Fruit fly (Drosophila melanogaster) whole organism, embryonic: ENCODE measurements around the gene CG6791.

Experiments
- Abd-B ChIP-seq: fragments of 200-800 bp; sonication (Bioruptor generic); optimal IDR thresholded peaks from 2 replicates; lab custom pipeline; 2018; ENCODE audit warnings: missing biosample characterization, mild to moderate bottlenecking, missing genetic modification characterization, moderate library complexity
- Blimp-1 ChIP-seq: fragments of 200-800 bp; sonication (Bioruptor generic); optimal IDR thresholded peaks from 3 replicates; lab custom pipeline; 2018; ENCODE audit warnings: missing biosample characterization, missing genetic modification characterization, mild to moderate bottlenecking, moderate library complexity, missing genetic modification reagents
- CG13424 ChIP-seq: fragments of 200-800 bp; sonication (Bioruptor generic); optimal IDR thresholded peaks from 2 replicates; lab custom pipeline; 2019; ENCODE audit warnings: missing biosample characterization, mild to moderate bottlenecking, missing genetic modification characterization, moderate library complexity
- CG1602 ChIP-seq: fragments of 200-800 bp; sonication (Bioruptor generic); optimal IDR thresholded peaks from 3 replicates; lab custom pipeline; 2016; ENCODE audit warnings: missing biosample characterization, missing genetic modification characterization
- CG17912 ChIP-seq: fragments of 200-800 bp; sonication (Bioruptor generic); optimal IDR thresholded peaks from 2 replicates; lab custom pipeline; 2018; ENCODE audit warnings: missing biosample characterization, mild to moderate bottlenecking, missing genetic modification characterization
- CG2875 ChIP-seq: fragments of 200-800 bp; sonication (Bioruptor generic); optimal IDR thresholded peaks from 2 replicates; lab custom pipeline; 2017; ENCODE audit warnings: missing biosample characterization, mild to moderate bottlenecking, missing genetic modification characterization, missing genetic modification reagents
- CG34376 ChIP-seq: fragments of 200-800 bp; sonication (Bioruptor generic); optimal IDR thresholded peaks from 2 replicates; lab custom pipeline; 2018; ENCODE audit warnings: missing biosample characterization, mild to moderate bottlenecking, missing genetic modification characterization
- CG6791 ChIP-seq: fragments of 200-800 bp; sonication (Bioruptor generic); IDR thresholded peaks from 3 replicates; pipeline ENCODE4 v1.3.6; 2022; ENCODE audit warnings: missing biosample characterization, missing genetic modification characterization; ENCODE audit not compliant: partially characterized antibody
- CG6813 ChIP-seq: fragments of 200-800 bp; sonication (Bioruptor generic); optimal IDR thresholded peaks from 2 replicates; lab custom pipeline; 2017; ENCODE audit warnings: missing biosample characterization, missing genetic modification characterization, mild to moderate bottlenecking, moderate library complexity, missing genetic modification reagents
- CG7987 ChIP-seq: fragments of 200-800 bp; sonication (Bioruptor generic); optimal IDR thresholded peaks from 2 replicates; lab custom pipeline; 2018; ENCODE audit warnings: missing biosample characterization, mild to moderate bottlenecking, missing genetic modification characterization, moderate library complexity
- CG8089 ChIP-seq: fragments of 200-800 bp; sonication (Bioruptor generic); optimal IDR thresholded peaks from 3 replicates; lab custom pipeline; 2016; ENCODE audit warnings: missing biosample characterization, missing genetic modification characterization
- CG8944 ChIP-seq: fragments of 200-800 bp; sonication (Bioruptor generic); optimal IDR thresholded peaks from 3 replicates; lab custom pipeline; 2016; ENCODE audit warnings: missing biosample characterization, missing genetic modification characterization
- Deaf1 ChIP-seq: fragments of 200-800 bp; optimal IDR thresholded peaks from 3 replicates; lab custom pipeline; 2019; ENCODE audit warnings: missing biosample characterization, mild to moderate bottlenecking, missing genetic modification characterization, moderate library complexity
- Dll ChIP-seq: fragments of 200-800 bp; sonication (Bioruptor generic); IDR thresholded peaks from 4 replicates; pipeline ENCODE4 v1.3.6; 2022; ENCODE audit warnings: missing biosample characterization, missing genetic modification characterization; ENCODE audit not compliant: partially characterized antibody
- Doc3 ChIP-seq: fragments of 200-800 bp; sonication (Bioruptor generic); IDR thresholded peaks from 3 replicates; pipeline ENCODE4 v1.3.6; 2022; ENCODE audit warnings: missing biosample characterization, missing genetic modification characterization; ENCODE audit not compliant: partially characterized antibody
- Eip74EF ChIP-seq, 2 experiments: fragments of 200-800 bp in 1 of 2; fragments of >200 bp in 1 of 2; sonication (Bioruptor generic) in 1 of 2; optimal IDR thresholded peaks; 2 replicates each; lab custom pipeline; 2017 to 2019; ENCODE audit warnings: missing biosample characterization in 2 of 2, missing genetic modification characterization in 2 of 2, mild to moderate bottlenecking in 1 of 2, moderate library complexity in 1 of 2
- Fer1 ChIP-seq: fragments of 200-800 bp; sonication (Bioruptor generic); optimal IDR thresholded peaks from 2 replicates; lab custom pipeline; 2017; ENCODE audit warnings: missing biosample characterization, mild to moderate bottlenecking, missing genetic modification characterization
- HLHmδ ChIP-seq: fragments of 200-800 bp; sonication (Bioruptor generic); optimal IDR thresholded peaks from 2 replicates; lab custom pipeline; 2018; ENCODE audit warnings: missing biosample characterization, mild to moderate bottlenecking, missing genetic modification characterization, moderate library complexity
- HmgZ ChIP-seq: fragments of 200-800 bp; sonication (Bioruptor generic); optimal IDR thresholded peaks from 2 replicates; lab custom pipeline; 2018; ENCODE audit warnings: missing biosample characterization, mild to moderate bottlenecking, missing genetic modification characterization
- Hmr ChIP-seq: fragments of 200-800 bp; sonication (Bioruptor generic); optimal IDR thresholded peaks from 3 replicates; lab custom pipeline; 2017; ENCODE audit warnings: mild to moderate bottlenecking, missing biosample characterization, missing genetic modification reagents, missing genetic modification characterization
- Pdp1 ChIP-seq, 2 experiments: fragments of 200-800 bp; sonication (Bioruptor generic); optimal IDR thresholded peaks; 3 replicates each; lab custom pipeline; 2016; ENCODE audit warnings: missing biosample characterization in 2 of 2, missing genetic modification characterization in 2 of 2, mild to moderate bottlenecking in 1 of 2, moderate library complexity in 1 of 2
- Poxn ChIP-seq: fragments of 200-800 bp; sonication (Bioruptor generic); IDR thresholded peaks from 2 replicates; pipeline ENCODE4 v1.3.6; 2022; ENCODE audit warnings: missing biosample characterization, missing genetic modification characterization
- Trl ChIP-seq, 3 experiments: fragments of >200 bp in 2 of 3; fragments of 200-800 bp in 1 of 3; sonication (Bioruptor generic) in 1 of 3; optimal IDR thresholded peaks; 2 replicates in 1 of 3; 3 replicates in 2 of 3; lab custom pipeline; 2016 to 2017; ENCODE audit warnings: missing biosample characterization in 1 of 3, missing genetic modification characterization in 1 of 3
- bbx ChIP-seq: fragments of 200-800 bp; sonication (Bioruptor generic); IDR thresholded peaks from 2 replicates; pipeline ENCODE4 v1.3.6; 2022; ENCODE audit warnings: missing biosample characterization, missing genetic modification characterization; ENCODE audit not compliant: partially characterized antibody
- bigmax ChIP-seq: fragments of 200-800 bp; sonication (Bioruptor generic); optimal IDR thresholded peaks from 2 replicates; lab custom pipeline; 2018; ENCODE audit warnings: missing biosample characterization, mild to moderate bottlenecking, missing genetic modification characterization
- corto ChIP-seq: fragments of 200-800 bp; sonication (Bioruptor generic); optimal IDR thresholded peaks from 2 replicates; lab custom pipeline; 2016; ENCODE audit warnings: missing biosample characterization, mild to moderate bottlenecking, missing genetic modification characterization, moderate library complexity
- cwo ChIP-seq: fragments of 200-800 bp; sonication (Bioruptor generic); optimal IDR thresholded peaks from 3 replicates; lab custom pipeline; 2017; ENCODE audit warnings: missing biosample characterization, missing genetic modification characterization, mild to moderate bottlenecking, moderate library complexity, missing genetic modification reagents
- da ChIP-seq: fragments of 200-800 bp; sonication (Bioruptor generic); optimal IDR thresholded peaks from 2 replicates; lab custom pipeline; 2016; ENCODE audit warnings: missing biosample characterization, missing genetic modification characterization
- disco-r ChIP-seq: fragments of 200-800 bp; sonication (Bioruptor generic); optimal IDR thresholded peaks from 2 replicates; lab custom pipeline; 2016; ENCODE audit warnings: missing biosample characterization, missing genetic modification characterization
- dmrt99B ChIP-seq: fragments of 200-800 bp; sonication (Bioruptor generic); optimal IDR thresholded peaks from 2 replicates; lab custom pipeline; 2018; ENCODE audit warnings: missing biosample characterization, mild to moderate bottlenecking, missing genetic modification characterization, moderate library complexity
- eyg ChIP-seq: fragments of 200-800 bp; sonication (Bioruptor generic); optimal IDR thresholded peaks from 3 replicates; lab custom pipeline; 2016; ENCODE audit warnings: missing biosample characterization, missing genetic modification characterization
- fd96Cb ChIP-seq: fragments of 200-800 bp; sonication (Bioruptor generic); optimal IDR thresholded peaks from 2 replicates; lab custom pipeline; 2018; ENCODE audit warnings: missing biosample characterization, mild to moderate bottlenecking, missing genetic modification characterization, moderate library complexity
- gcm2 ChIP-seq: fragments of 200-800 bp; sonication (Bioruptor generic); optimal IDR thresholded peaks from 2 replicates; lab custom pipeline; 2016; ENCODE audit warnings: missing biosample characterization, missing genetic modification characterization
- kay ChIP-seq: fragments of 200-800 bp; sonication (Bioruptor generic); optimal IDR thresholded peaks from 2 replicates; lab custom pipeline; 2016; ENCODE audit warnings: missing biosample characterization, missing genetic modification characterization
- nerfin-1 ChIP-seq: fragments of 200-800 bp; sonication (Bioruptor generic); optimal IDR thresholded peaks from 3 replicates; lab custom pipeline; 2019; ENCODE audit warnings: missing biosample characterization, mild to moderate bottlenecking, missing genetic modification characterization, moderate library complexity
- oc ChIP-seq: fragments of 200-800 bp; sonication (Bioruptor generic); optimal IDR thresholded peaks from 2 replicates; lab custom pipeline; 2018; ENCODE audit warnings: missing biosample characterization, mild to moderate bottlenecking, missing genetic modification characterization, moderate library complexity
- org-1 ChIP-seq: fragments of 200-800 bp; sonication (Bioruptor generic); optimal IDR thresholded peaks from 2 replicates; lab custom pipeline; 2017; ENCODE audit warnings: missing biosample characterization, missing genetic modification characterization
- peb ChIP-seq: fragments of 200-800 bp; sonication (Bioruptor generic); IDR thresholded peaks from 2 replicates; pipeline ENCODE4 v1.3.6; 2022; ENCODE audit warnings: missing biosample characterization, missing genetic modification characterization
- repo ChIP-seq: fragments of 200-800 bp; sonication (Bioruptor generic); optimal IDR thresholded peaks from 2 replicates; lab custom pipeline; 2016; ENCODE audit warnings: missing biosample characterization, missing genetic modification characterization
- rib ChIP-seq: fragments of 200-800 bp; sonication (Bioruptor generic); IDR thresholded peaks from 2 replicates; pipeline ENCODE4 v1.3.6; 2022; ENCODE audit warnings: missing biosample characterization, missing genetic modification characterization
- sc ChIP-seq, 3 experiments: fragments of >200 bp in 2 of 3; fragments of 200-800 bp in 1 of 3; sonication (Bioruptor generic) in 1 of 3; optimal IDR thresholded peaks; 2 replicates in 2 of 3; 3 replicates in 1 of 3; lab custom pipeline; 2017; ENCODE audit warnings: mild to moderate bottlenecking in 1 of 3, missing biosample characterization in 1 of 3, missing genetic modification characterization in 1 of 3, missing genetic modification reagents in 1 of 3
- sd ChIP-seq: fragments of 200-800 bp; sonication (Bioruptor generic); optimal IDR thresholded peaks from 3 replicates; lab custom pipeline; 2018; ENCODE audit warnings: missing biosample characterization, mild to moderate bottlenecking, missing genetic modification characterization, moderate library complexity
- sr ChIP-seq: fragments of 200-800 bp; sonication (Bioruptor generic); IDR thresholded peaks from 3 replicates; pipeline ENCODE4 v1.3.6; 2022; ENCODE audit warnings: missing biosample characterization, missing genetic modification characterization
- sug ChIP-seq: fragments of 200-800 bp; optimal IDR thresholded peaks from 2 replicates; lab custom pipeline; 2019; ENCODE audit warnings: missing biosample characterization, mild to moderate bottlenecking, missing genetic modification characterization, moderate library complexity
- tgo ChIP-seq: fragments of 200-800 bp; sonication (Bioruptor generic); IDR thresholded peaks from 3 replicates; pipeline ENCODE4 v1.3.6; 2022; ENCODE audit warnings: missing biosample characterization, missing genetic modification characterization
- ttk ChIP-seq: fragments of 200-800 bp; sonication (Bioruptor generic); IDR thresholded peaks from 2 replicates; pipeline ENCODE4 v2.1.2; 2022; ENCODE audit warnings: missing biosample characterization, missing genetic modification characterization

The CG6791 gene

DNA sequence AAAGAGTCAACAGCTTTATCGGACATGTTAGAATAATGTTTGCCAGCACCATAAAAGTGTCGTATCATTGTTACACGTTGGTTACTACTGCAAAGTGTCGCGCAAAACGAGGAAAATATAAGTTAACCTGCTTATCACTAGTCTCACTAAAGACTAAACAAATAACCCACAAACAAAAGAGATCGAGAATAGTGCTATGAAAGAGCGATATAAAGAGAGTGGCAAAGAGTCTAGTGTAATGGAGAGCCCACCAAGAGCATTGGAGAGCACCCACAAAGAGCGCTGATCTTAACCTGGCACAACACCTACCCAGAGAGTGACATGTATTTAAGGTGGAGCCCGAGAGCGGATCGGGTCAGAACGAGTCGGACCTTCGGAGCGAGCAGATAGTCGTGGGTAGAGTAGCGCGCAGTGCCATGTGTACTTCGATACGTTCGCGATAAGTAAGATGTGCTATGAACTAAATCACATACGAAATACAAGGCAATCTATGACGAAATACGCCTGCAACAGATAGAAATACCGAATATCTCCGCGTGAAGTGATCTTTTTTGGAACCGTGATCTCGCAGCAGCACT is 21.0 kb downstream of the CG6791 start, which contains the start of gene Mrp4 (continued):
- TF ChIP-seq fd96Cb (tag; lab: Kevin White, UChicago) (no peak), kay (GFP tag; lab: Kevin White, UChicago) (no peak), CG13424 (peak; percentile 38), bbx (peak; percentile 57), oc (tag; lab: Kevin White, UChicago) (peak; percentile 19), sr (peak; percentile 58; the same call in 1 of the 3 replicates), peb (GFP tag; lab: Robert Waterston, UW) (no peak), Hmr (peak; percentile 72), eyg (no peak), Blimp-1 (GFP tag; lab: Kevin White, UChicago) (no peak), HmgZ (tag; lab: Kevin White, UChicago) (peak; percentile 47), CG8089 (no peak), repo (no peak), tgo (no peak), CG8944 (no peak), disco-r (peak; percentile 50), Doc3 (peak; percentile 55; the same call in 1 of the 3 replicates)

DNA sequence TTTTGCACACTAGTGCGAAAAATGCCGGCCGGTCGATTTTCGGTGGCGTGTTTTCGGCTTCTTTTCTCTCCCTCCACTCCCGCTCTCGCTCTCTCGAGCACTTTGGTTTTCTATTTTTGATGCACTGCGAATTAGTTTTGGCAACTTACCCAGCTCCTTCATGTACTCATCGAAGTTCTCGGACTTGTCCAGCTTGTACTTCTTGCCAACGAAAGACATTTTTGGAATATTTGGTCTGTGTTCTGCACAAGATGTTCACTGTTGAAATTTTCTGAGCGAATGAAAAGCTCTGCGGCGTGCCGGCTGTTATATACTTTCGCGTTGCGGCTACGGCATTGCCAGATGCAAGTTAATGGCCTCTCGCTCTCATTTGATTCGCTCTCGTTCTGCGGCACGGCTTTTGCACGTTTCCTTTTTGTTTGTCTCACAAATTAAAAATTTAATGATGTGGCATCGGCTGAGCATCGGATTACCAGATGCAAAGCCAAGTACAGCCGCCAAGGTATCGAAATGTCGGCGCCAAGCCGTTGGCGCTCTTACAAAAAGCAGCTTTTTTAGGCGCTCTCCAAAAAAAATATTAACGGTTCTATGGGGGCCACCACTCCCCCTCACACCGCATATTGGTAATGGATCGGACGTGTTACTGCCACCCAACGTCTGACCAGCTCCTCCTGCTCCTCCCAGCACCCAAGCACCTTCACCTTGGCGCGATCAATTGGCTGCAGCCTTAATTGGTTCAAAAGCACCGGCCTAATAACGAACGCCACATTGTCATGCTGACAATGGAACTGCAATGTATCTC is 23.0 kb downstream of the CG6791 start, which contains the start of the genes fabp and sea:
TSS of gene fabp (minus strand) at position 286 of the 802 bp plus-strand sequence.
TSS of gene sea (minus strand) at position 286 of the 802 bp plus-strand sequence.
- TF ChIP-seq sd (tag; lab: Kevin White, UChicago) (peak; percentile 85), CG6791 (0 out of 3 replicates have a peak, but pooled peaks have one; percentile 23), rib (GFP tag; lab: Robert Waterston, UW) (peak; percentile 68), Fer1 (GFP tag; lab: Kevin White, UChicago) (peak; percentile 23), CG6813 (GFP tag; lab: Kevin White, UChicago) (peak; percentile 40), Deaf1 (tag; lab: Kevin White, UChicago) (peak; percentile 48), dmrt99B (tag; lab: Kevin White, UChicago) (no peak), corto (GFP tag; lab: Kevin White, UChicago) (peak; percentile 47), CG34376 (peak; percentile 77), sc (optimal IDR thresholded peaks at IDR 0.05; lab: Kevin White, UChicago) (no peak), sc (GFP tag; optimal IDR thresholded peaks at IDR 0.05; lab: Kevin White, UChicago) (no peak), CG2875 (GFP tag; lab: Kevin White, UChicago) (no peak), da (no peak), Trl (optimal IDR thresholded peaks at IDR 0.05; lab: Kevin White, UChicago) (peak; percentile 67 to 82), Trl (GFP tag; optimal IDR thresholded peaks at IDR 0.05; lab: Kevin White, UChicago) (peak; percentile 53), CG1602 (GFP tag; lab: Kevin White, UChicago) (no peak), CG7987 (GFP tag; lab: Kevin White, UChicago) (no peak), Pdp1 (GFP tag; optimal IDR thresholded peaks at IDR 0.05; lab: Kevin White, UChicago) (peak in 1 of 2 experiments; percentile 44), Dll (GFP tag; lab: Robert Waterston, UW) (0 out of 4 replicates have a peak, but pooled peaks have one; percentile 30), cwo (GFP tag; lab: Kevin White, UChicago) (peak; percentile 37), nerfin-1 (tag; lab: Kevin White, UChicago) (no peak), gcm2 (GFP tag; lab: Kevin White, UChicago) (no peak), bigmax (GFP tag; lab: Kevin White, UChicago) (no peak), sug (tag; lab: Kevin White, UChicago) (peak; percentile 3), HLHmδ (GFP tag; lab: Kevin White, UChicago) (peak; percentile 6), ttk (GFP tag; lab: Robert Waterston, UW) (no peak), CG17912 (GFP tag; lab: Kevin White, UChicago) (no peak), Abd-B (no peak), org-1 (GFP tag; lab: Kevin White, UChicago) (no peak), Eip74EF (GFP tag; optimal IDR thresholded peaks at IDR 0.05; lab: Kevin White, UChicago) (peak in 1 of 2 experiments; percentile 19), Poxn (no peak)
